Worm (Caenorhabditis elegans) whole organism, L1 larva: ENCODE measurements around the gene T09F3.7.

Experiments used
- C04F5.9 ChIP-seq: sonication (generic microtip); optimal IDR thresholded peaks from 2 replicates; lab custom pipeline; 2016; ENCODE audit warnings: missing genetic modification characterization, missing compliant biosample characterization
- F16B12.6 ChIP-seq: fragments of 150-350 bp; optimal IDR thresholded peaks from 2 replicates; lab custom pipeline; 2014; ENCODE audit warnings: missing biosample characterization, missing genetic modification characterization
- ama-1 ChIP-seq: fragments of 150-350 bp; optimal IDR thresholded peaks from 2 replicates; lab custom pipeline; 2014
- blmp-1 ChIP-seq: fragments of 150-350 bp; optimal IDR thresholded peaks from 2 replicates; lab custom pipeline; 2014; ENCODE audit warnings: missing biosample characterization, missing genetic modification characterization
- ceh-90 ChIP-seq: sonication (generic microtip); optimal IDR thresholded peaks from 2 replicates; lab custom pipeline; 2016; ENCODE audit warnings: missing genetic modification characterization, missing compliant biosample characterization
- ces-1 ChIP-seq: fragments of 150-350 bp; optimal IDR thresholded peaks from 2 replicates; lab custom pipeline; 2014; ENCODE audit warnings: missing biosample characterization, missing genetic modification reagents, missing genetic modification characterization
- efl-1 ChIP-seq, 4 experiments: fragments of 150-350 bp; optimal IDR thresholded peaks in 3 of 4; peaks in 1 of 4; 1 replicate in 1 of 4; 2 replicates in 3 of 4; lab custom pipeline; 2014; ENCODE audit warnings: missing biosample characterization in 2 of 4, missing genetic modification characterization in 2 of 4, missing genetic modification reagents in 2 of 4
- egl-13 ChIP-seq: sonication (generic microtip); optimal IDR thresholded peaks from 2 replicates; lab custom pipeline; 2016; ENCODE audit warnings: missing genotype, missing genetic modification reagents, missing genetic modification characterization, missing compliant biosample characterization
- egl-27 ChIP-seq, 2 experiments: fragments of 150-350 bp in 1 of 2; sonication (generic microtip); optimal IDR thresholded peaks; 3 replicates each; lab custom pipeline; 2017 to 2018; ENCODE audit warnings: missing biosample characterization in 2 of 2, missing genetic modification characterization in 2 of 2, missing genetic modification reagents in 2 of 2
- ets-5 ChIP-seq: fragments of 200-800 bp; sonication (Bioruptor generic); IDR thresholded peaks from 2 replicates; pipeline ENCODE4 v1.3.6; 2022; ENCODE audit warnings: missing genetic modification characterization, missing compliant biosample characterization
- fkh-10 ChIP-seq: sonication (generic microtip); optimal IDR thresholded peaks from 2 replicates; lab custom pipeline; 2017; ENCODE audit warnings: missing biosample characterization, missing genetic modification reagents, missing genetic modification characterization
- fkh-4 ChIP-seq: sonication (generic microtip); optimal IDR thresholded peaks from 2 replicates; lab custom pipeline; 2016; ENCODE audit warnings: missing compliant biosample characterization, missing genetic modification characterization, borderline replicate concordance
- fos-1 ChIP-seq: fragments of 150-350 bp; optimal IDR thresholded peaks from 2 replicates; lab custom pipeline; 2014; ENCODE audit warnings: missing biosample characterization, missing genetic modification characterization
- grh-1 ChIP-seq: fragments of 200-800 bp; sonication (Bioruptor generic); IDR thresholded peaks from 2 replicates; pipeline ENCODE4 v1.3.6; 2022; ENCODE audit warnings: missing genetic modification reagents, missing genetic modification characterization, missing compliant biosample characterization
- hlh-17 ChIP-seq: fragments of 200-800 bp; sonication (Bioruptor generic); optimal IDR thresholded peaks from 2 replicates; lab custom pipeline; 2018; ENCODE audit warnings: missing genetic modification characterization, mild to moderate bottlenecking, missing compliant biosample characterization, moderate library complexity, borderline replicate concordance
- hlh-4 ChIP-seq: sonication (generic microtip); optimal IDR thresholded peaks from 2 replicates; lab custom pipeline; 2016; ENCODE audit warnings: mild to moderate bottlenecking, missing genetic modification characterization, missing compliant biosample characterization
- hpl-2 ChIP-seq: fragments of 150-350 bp; optimal IDR thresholded peaks from 2 replicates; lab custom pipeline; 2014; ENCODE audit warnings: missing biosample characterization, missing genetic modification reagents, missing genetic modification characterization
- irx-1 ChIP-seq: sonication (generic microtip); optimal IDR thresholded peaks from 2 replicates; lab custom pipeline; 2016; ENCODE audit warnings: missing genetic modification characterization, missing compliant biosample characterization
- lin-14 ChIP-seq: fragments of 200-800 bp; sonication (Bioruptor generic); optimal IDR thresholded peaks from 2 replicates; lab custom pipeline; 2018; ENCODE audit warnings: mild to moderate bottlenecking, missing genetic modification characterization, moderate library complexity, missing compliant biosample characterization
- mdl-1 ChIP-seq, 2 experiments: fragments of 150-350 bp; optimal IDR thresholded peaks; 2 replicates each; lab custom pipeline; 2014 to 2017; ENCODE audit warnings: missing biosample characterization in 2 of 2, missing genetic modification characterization in 2 of 2, inconsistent platforms in 1 of 2
- nhr-20 ChIP-seq: sonication (generic microtip); optimal IDR thresholded peaks from 2 replicates; lab custom pipeline; 2016; ENCODE audit warnings: mild to moderate bottlenecking, missing genetic modification characterization, missing compliant biosample characterization
- nhr-71 ChIP-seq: sonication (generic microtip); optimal IDR thresholded peaks from 2 replicates; lab custom pipeline; 2016; ENCODE audit warnings: mild to moderate bottlenecking, missing genetic modification characterization, moderate library complexity, missing compliant biosample characterization
- nhr-77 ChIP-seq: fragments of 150-350 bp; optimal IDR thresholded peaks from 2 replicates; lab custom pipeline; 2014; ENCODE audit warnings: missing biosample characterization, missing genetic modification characterization
- nhr-84 ChIP-seq: sonication (generic microtip); optimal IDR thresholded peaks from 2 replicates; lab custom pipeline; 2017; ENCODE audit warnings: missing biosample characterization, missing genetic modification characterization
- nhr-90 ChIP-seq: sonication (generic microtip); optimal IDR thresholded peaks from 2 replicates; lab custom pipeline; 2016; ENCODE audit warnings: mild to moderate bottlenecking, missing genetic modification characterization, missing compliant biosample characterization; ENCODE audit not compliant: poor library complexity
- pag-3 ChIP-seq: sonication (generic microtip); optimal IDR thresholded peaks from 2 replicates; lab custom pipeline; 2017; ENCODE audit warnings: missing genetic modification characterization, mild to moderate bottlenecking, missing compliant biosample characterization, antibody characterized with exemption, borderline replicate concordance; ENCODE audit not compliant: insufficient read depth
- pqm-1 ChIP-seq: sonication (generic microtip); optimal IDR thresholded peaks from 3 replicates; lab custom pipeline; 2017; ENCODE audit warnings: missing biosample characterization, missing genetic modification characterization
- sptf-1 ChIP-seq: fragments of 150-350 bp; optimal IDR thresholded peaks from 2 replicates; lab custom pipeline; 2014; ENCODE audit warnings: missing biosample characterization, missing genetic modification characterization
- sup-37 ChIP-seq: fragments of 200-800 bp; sonication (Bioruptor generic); optimal IDR thresholded peaks from 2 replicates; lab custom pipeline; 2018; ENCODE audit warnings: mild to moderate bottlenecking, missing genetic modification characterization, missing compliant biosample characterization
- tbx-2 ChIP-seq: sonication (generic microtip); optimal IDR thresholded peaks from 2 replicates; lab custom pipeline; 2016; ENCODE audit warnings: missing genetic modification characterization, missing compliant biosample characterization
- unc-62 ChIP-seq: fragments of 150-350 bp; optimal IDR thresholded peaks from 2 replicates; lab custom pipeline; 2014; ENCODE audit warnings: missing biosample characterization, missing genetic modification reagents, missing genetic modification characterization
- unc-86 ChIP-seq: sonication (generic microtip); optimal IDR thresholded peaks from 2 replicates; lab custom pipeline; 2016; ENCODE audit warnings: missing genetic modification characterization, missing compliant biosample characterization
- unc-98 ChIP-seq: fragments of 200-800 bp; sonication (Bioruptor generic); IDR thresholded peaks from 2 replicates; pipeline ENCODE4 v1.3.6; 2022; ENCODE audit warnings: missing genetic modification characterization, missing compliant biosample characterization
- vab-15 ChIP-seq: sonication (generic microtip); optimal IDR thresholded peaks from 2 replicates; lab custom pipeline; 2017; ENCODE audit warnings: missing genotype, mild to moderate bottlenecking, missing genetic modification characterization, missing compliant biosample characterization
- zag-1 ChIP-seq: fragments of 150-350 bp; optimal IDR thresholded peaks from 2 replicates; lab custom pipeline; 2014; ENCODE audit warnings: missing biosample characterization, missing genetic modification characterization
- zip-4 ChIP-seq: fragments of 200-800 bp; sonication (Bioruptor generic); optimal IDR thresholded peaks from 2 replicates; lab custom pipeline; 2018; ENCODE audit warnings: mild to moderate bottlenecking, missing genetic modification characterization, moderate library complexity, missing compliant biosample characterization
- ztf-4 ChIP-seq: fragments of 150-350 bp; optimal IDR thresholded peaks from 2 replicates; lab custom pipeline; 2014; ENCODE audit warnings: missing biosample characterization, missing genetic modification characterization

Gene T09F3.7

ce11 chrII:10421941-10422340 is 31.0 kb downstream of the T09F3.7 start, which contains the start of gene frpr-21:
Gene frpr-21 (minus strand): TSS chrII:10422041.
- no peak for TF ChIP-seq C04F5.9 (tag; lab: Kevin White, UChicago)
- no peak for TF ChIP-seq zag-1 (tag; lab: Kevin White, UChicago)
- no peak for TF ChIP-seq pag-3 (tag; lab: Kevin White, UChicago)
- TF ChIP-seq unc-86 (tag; lab: Kevin White, UChicago) = no peak
- no peak for TF ChIP-seq vab-15 (tag; lab: Kevin White, UChicago)
- no peak for TF ChIP-seq nhr-20 (tag; lab: Kevin White, UChicago)
- TF ChIP-seq egl-27 (tag; optimal IDR thresholded peaks at IDR 0.05; lab: Kevin White, UChicago) = no peak
- no peak for TF ChIP-seq blmp-1 (tag; lab: Kevin White, UChicago)
- no peak for TF ChIP-seq ceh-90 (tag; lab: Kevin White, UChicago)
- TF ChIP-seq egl-13 = no peak
- TF ChIP-seq ama-1 = no peak
- TF ChIP-seq sptf-1 (tag; lab: Kevin White, UChicago) = no peak
- TF ChIP-seq pqm-1 (tag; lab: Kevin White, UChicago) = no peak
- no peak for TF ChIP-seq zip-4
- TF ChIP-seq hlh-17 (GFP tag; lab: Kevin White, UChicago) = no peak
- no peak for TF ChIP-seq mdl-1 (tag; optimal IDR thresholded peaks at IDR 0.05; lab: Kevin White, UChicago)
- no peak for TF ChIP-seq fkh-4 (tag; lab: Kevin White, UChicago)
- TF ChIP-seq fos-1 (tag; lab: Kevin White, UChicago) = no peak

- TF ChIP-seq F16B12.6 = no peak
- no peak for TF ChIP-seq ceh-90 (tag; lab: Kevin White, UChicago)
- no peak for TF ChIP-seq unc-98
- no peak for TF ChIP-seq sup-37 (GFP tag; lab: Kevin White, UChicago)
- no peak for TF ChIP-seq hlh-17 (GFP tag; lab: Kevin White, UChicago)
- TF ChIP-seq grh-1 = no peak
- TF ChIP-seq egl-13 = no peak
- TF ChIP-seq hpl-2 (GFP tag; lab: Kevin White, UChicago) = no peak
- TF ChIP-seq fkh-10 = no peak
- TF ChIP-seq ama-1 = no peak
- TF ChIP-seq nhr-77 (tag; lab: Kevin White, UChicago) = no peak
- no peak for TF ChIP-seq unc-86 (tag; lab: Kevin White, UChicago)
- no peak for TF ChIP-seq nhr-71 (tag; lab: Kevin White, UChicago)
- no peak for TF ChIP-seq lin-14 (GFP tag; lab: Kevin White, UChicago)
- TF ChIP-seq nhr-84 (tag; lab: Kevin White, UChicago) = no peak
These were observed 44.9 kb downstream of the T09F3.7 start, which contains the start of gene cut-4 for ce11 chrII:10435836-10436235. Gene cut-4 (plus strand): TSS chrII:10436136.

- TF ChIP-seq hlh-4 (tag; lab: Kevin White, UChicago) (no peak), nhr-90 (tag; lab: Kevin White, UChicago) (no peak), ets-5 (GFP tag; lab: Robert Waterston, UW) (no peak), zag-1 (tag; lab: Kevin White, UChicago) (no peak), lin-14 (GFP tag; lab: Kevin White, UChicago) (no peak), sup-37 (GFP tag; lab: Kevin White, UChicago) (no peak), unc-62 (no peak), tbx-2 (tag; lab: Kevin White, UChicago) (no peak), ces-1 (GFP tag; lab: Kevin White, UChicago) (no peak), ztf-4 (tag; lab: Kevin White, UChicago) (no peak)
These were observed 46.9 kb downstream of the T09F3.7 start for ce11 chrII:10437840-10438239.

- no peak for TF ChIP-seq irx-1 (tag; lab: Kevin White, UChicago)
- no peak for TF ChIP-seq efl-1 (optimal IDR thresholded peaks at IDR 0.05; lab: Kevin White, UChicago)
- TF ChIP-seq efl-1 (GFP tag; optimal IDR thresholded peaks at IDR 0.05 in 1 of 2; lab: Kevin White, UChicago) = peak in 1 of 2 experiments; percentile 83
These were observed 49.0 kb downstream of the T09F3.7 start, which contains the start of gene E04D5.4 for ce11 chrII:10439976-10440375. Gene E04D5.4 (plus strand): TSS chrII:10440276.
